Fruit fly (Drosophila melanogaster) whole organism, pupa: ENCODE results near the gene dati.

Experiments
- CG15710 ChIP-seq: fragments of 200-800 bp; sonication (Bioruptor generic); optimal IDR thresholded peaks from 2 replicates; lab custom pipeline; 2018; ENCODE audit warnings: missing biosample characterization, mild to moderate bottlenecking, missing genetic modification characterization, moderate library complexity
- CG17806 ChIP-seq: fragments of 200-800 bp; sonication (Bioruptor generic); optimal IDR thresholded peaks from 2 replicates; lab custom pipeline; 2018; ENCODE audit warnings: missing biosample characterization, mild to moderate bottlenecking, missing genetic modification characterization, moderate library complexity
- gl ChIP-seq: fragments of 200-800 bp; sonication (Bioruptor generic); optimal IDR thresholded peaks from 2 replicates; lab custom pipeline; 2018; ENCODE audit warnings: missing biosample characterization, mild to moderate bottlenecking, missing genetic modification characterization

DNA sequence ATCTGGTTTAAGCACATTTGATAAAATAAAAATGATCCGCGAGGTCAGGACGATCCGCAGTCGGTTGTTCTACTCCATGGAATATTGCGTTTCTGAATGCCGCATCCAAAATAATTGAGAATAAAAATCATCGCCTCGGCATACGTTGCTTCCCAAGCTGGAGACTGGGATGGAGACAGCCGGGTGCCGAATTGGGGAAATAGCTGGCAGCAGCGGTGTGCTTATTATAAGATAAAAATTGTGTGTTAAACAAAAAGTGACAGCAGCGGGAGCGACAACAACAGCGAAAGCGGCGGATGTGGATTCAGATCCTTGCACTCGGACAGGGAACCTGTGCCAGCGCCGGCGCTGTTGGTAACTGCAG is at the start of gene dati:
- TF ChIP-seq CG15710 (no peak), gl (no peak), CG17806 (no peak)
